Worm (Caenorhabditis elegans): ENCODE results near the gene srg-62.

Gene srg-62

DNA sequence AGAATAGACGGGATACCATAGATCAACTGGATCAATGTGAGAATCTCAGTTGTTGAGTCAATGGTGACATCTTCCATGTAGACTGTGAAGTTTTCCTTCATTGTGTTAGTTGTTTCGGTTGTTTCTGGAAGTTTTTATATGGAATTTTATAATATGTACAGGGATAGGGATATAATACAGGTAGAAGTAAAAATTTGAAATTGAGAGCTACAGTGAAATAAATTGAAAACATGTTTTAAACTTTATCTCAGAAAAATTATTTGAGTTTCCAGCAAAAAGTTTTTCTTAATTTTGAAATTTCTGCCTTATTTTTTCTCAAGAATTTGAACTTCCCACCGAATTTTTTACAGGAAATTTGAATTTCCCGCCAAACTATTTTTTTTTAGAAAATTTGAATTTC lies at the start of gene srg-62:
TSS of gene srg-62 (minus strand) at position 101 of the 400 bp plus-strand sequence.
- TF ChIP-seq ztf-29 (GFP tag; IDR thresholded peaks at IDR 0.05) (no peak), tab-1 (GFP tag; IDR thresholded peaks at IDR 0.05) (no peak), ref-1 (GFP tag; conservative IDR thresholded peaks at IDR 0.05) (no peak)

DNA sequence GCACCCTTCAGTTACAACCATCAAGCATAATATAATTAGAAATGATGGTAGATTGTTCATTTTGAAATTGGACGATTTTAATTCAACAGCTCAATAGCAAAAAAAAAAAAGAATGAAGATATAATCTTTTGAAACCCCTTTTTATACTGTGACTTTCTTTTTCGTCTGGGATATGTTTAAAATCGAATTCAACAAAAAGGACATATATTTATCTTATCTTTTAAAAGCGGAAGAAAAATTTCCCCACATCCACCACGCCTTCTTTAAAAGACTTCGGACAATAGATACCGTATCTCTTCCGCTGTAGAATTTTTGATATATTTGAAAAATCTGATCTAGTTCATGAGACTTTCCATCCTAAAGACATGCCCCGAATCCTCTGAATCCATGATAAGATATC lies 38.6 kb upstream of the srg-62 start, which contains the start of gene R05D8.11:
TSS of gene R05D8.11 (minus strand) at position 101 of the 400 bp plus-strand sequence.
- TF ChIP-seq cog-1 (tag; optimal IDR thresholded peaks at IDR 0.05) (no peak), T22C8.4 (GFP tag; IDR thresholded peaks at IDR 0.05) (no peak), ref-1 (GFP tag; conservative IDR thresholded peaks at IDR 0.05) (no peak)

DNA sequence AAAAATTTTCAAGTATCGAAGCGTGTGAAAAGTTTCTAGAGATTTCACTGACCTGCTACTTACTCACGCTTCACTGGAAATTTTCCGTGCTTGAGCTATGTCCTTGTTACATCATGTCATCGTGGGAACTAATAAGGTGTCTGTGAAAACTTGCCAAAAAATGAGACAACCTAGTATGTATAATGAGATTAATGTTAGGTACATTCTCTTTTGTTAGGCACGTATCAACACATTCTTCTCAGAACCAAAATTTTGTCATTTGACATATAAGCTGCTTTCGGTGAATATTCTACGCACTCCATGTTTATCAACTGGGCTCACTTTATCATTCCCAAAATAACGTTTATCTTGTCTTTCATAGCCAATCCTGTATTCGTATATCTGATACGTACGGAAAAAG lies 31.8 kb upstream of the srg-62 start, which contains the start of gene srj-18:
TSS of gene srj-18 (plus strand) at position 301 of the 400 bp plus-strand sequence.
- TF ChIP-seq ztf-23 (GFP tag; IDR thresholded peaks at IDR 0.05) (no peak), klf-2 (GFP tag; conservative IDR thresholded peaks at IDR 0.05) (no peak), ztf-29 (GFP tag; IDR thresholded peaks at IDR 0.05) (no peak), med-1 (GFP tag; optimal IDR thresholded peaks at IDR 0.05; ENCODE audit: insufficient read depth) (no peak), cog-1 (tag; optimal IDR thresholded peaks at IDR 0.05) (no peak), T22C8.4 (GFP tag; IDR thresholded peaks at IDR 0.05) (no peak), tab-1 (GFP tag; IDR thresholded peaks at IDR 0.05) (no peak), ref-1 (GFP tag; conservative IDR thresholded peaks at IDR 0.05) (no peak), flt-1 (GFP tag; IDR thresholded peaks at IDR 0.05) (no peak)

DNA sequence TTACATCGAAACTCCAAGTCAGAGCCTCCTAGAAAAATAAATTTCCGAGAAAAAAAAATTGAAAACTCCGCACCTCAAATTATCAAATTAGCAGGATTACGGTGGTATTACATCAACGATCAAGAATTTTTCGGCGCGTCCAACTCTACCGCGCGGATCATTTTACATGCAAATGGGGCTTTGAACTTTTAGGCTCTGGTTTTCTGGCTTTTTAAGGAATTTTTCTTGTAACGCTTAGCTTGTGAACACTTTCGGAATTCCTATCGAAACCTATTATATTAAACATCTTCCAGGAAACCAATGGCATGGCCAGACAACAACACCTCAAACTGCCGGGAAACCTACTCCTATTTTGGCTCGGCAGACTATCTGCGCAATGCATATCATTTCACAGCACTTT lies 29.4 kb upstream of the srg-62 start, which contains the start of gene srh-56:
TSS of gene srh-56 (plus strand) at position 301 of the 400 bp plus-strand sequence.
- no peak for TF ChIP-seq cog-1 (tag; optimal IDR thresholded peaks at IDR 0.05)
- no peak for TF ChIP-seq tab-1 (GFP tag; IDR thresholded peaks at IDR 0.05)
- TF ChIP-seq ztf-29 (GFP tag; IDR thresholded peaks at IDR 0.05), result no peak
- no peak for TF ChIP-seq med-1 (GFP tag; optimal IDR thresholded peaks at IDR 0.05; ENCODE audit: insufficient read depth)
- TF ChIP-seq ztf-23 (GFP tag; IDR thresholded peaks at IDR 0.05), result no peak
- no peak for TF ChIP-seq klf-2 (GFP tag; conservative IDR thresholded peaks at IDR 0.05)
- no peak for TF ChIP-seq T22C8.4 (GFP tag; IDR thresholded peaks at IDR 0.05)
- no peak for TF ChIP-seq ref-1 (GFP tag; conservative IDR thresholded peaks at IDR 0.05)
- TF ChIP-seq flt-1 (GFP tag; IDR thresholded peaks at IDR 0.05), result no peak

DNA sequence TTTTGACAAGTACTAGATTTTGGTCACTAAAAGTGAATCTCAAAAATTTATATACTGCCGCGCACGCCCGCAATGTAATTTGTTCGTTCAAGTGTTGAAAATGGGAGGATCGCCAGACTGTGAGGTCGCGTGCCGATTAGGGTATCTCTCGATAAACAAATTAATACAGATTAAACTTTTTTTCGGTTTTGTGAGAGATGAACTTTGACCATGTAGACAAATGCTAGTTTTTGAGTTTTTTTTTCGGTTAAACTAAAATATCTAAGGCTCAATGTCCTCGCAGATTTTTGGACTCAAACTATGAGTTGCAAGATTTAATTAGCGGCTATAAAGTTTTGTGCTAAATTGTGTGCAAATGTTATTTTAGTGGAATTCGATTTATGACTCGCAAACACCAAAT lies 27.6 kb upstream of the srg-62 start, which contains the start of gene dhs-15:
TSS of gene dhs-15 (minus strand) at position 101 of the 400 bp plus-strand sequence.
- no peak for TF ChIP-seq med-1 (GFP tag; optimal IDR thresholded peaks at IDR 0.05; ENCODE audit: insufficient read depth)
- TF ChIP-seq klf-2 (GFP tag; conservative IDR thresholded peaks at IDR 0.05), result no peak
- no peak for TF ChIP-seq ref-1 (GFP tag; conservative IDR thresholded peaks at IDR 0.05)
- TF ChIP-seq tab-1 (GFP tag; IDR thresholded peaks at IDR 0.05), result no peak
- TF ChIP-seq flt-1 (GFP tag; IDR thresholded peaks at IDR 0.05), result no peak
- no peak for TF ChIP-seq ztf-23 (GFP tag; IDR thresholded peaks at IDR 0.05)
- no peak for TF ChIP-seq T22C8.4 (GFP tag; IDR thresholded peaks at IDR 0.05)
- no peak for TF ChIP-seq cog-1 (tag; optimal IDR thresholded peaks at IDR 0.05)
- TF ChIP-seq ztf-29 (GFP tag; IDR thresholded peaks at IDR 0.05), result no peak

DNA sequence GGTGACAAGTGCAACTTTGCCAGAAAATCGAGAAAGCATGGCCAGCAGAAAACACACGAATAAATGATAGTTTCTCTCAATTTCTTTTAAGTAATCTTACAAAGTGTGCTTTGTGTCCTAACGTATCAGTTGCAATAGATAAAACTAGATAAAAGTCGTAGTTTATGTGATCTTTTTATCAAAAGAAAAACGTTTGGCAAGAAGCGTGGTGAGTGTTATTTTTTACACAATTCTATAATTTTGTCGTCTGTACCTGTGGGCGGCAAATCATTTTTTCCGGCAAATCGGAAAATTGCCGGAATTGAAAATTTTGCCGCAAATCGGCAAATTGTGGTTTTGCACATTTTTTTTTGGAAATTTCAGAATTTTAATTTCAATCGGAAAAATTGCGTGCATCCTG lies 25.3 kb upstream of the srg-62 start, which contains the start of gene R05D8.9:
TSS of gene R05D8.9 (minus strand) at position 101 of the 400 bp plus-strand sequence.
- TF ChIP-seq cog-1 (tag; optimal IDR thresholded peaks at IDR 0.05) (no peak), med-1 (GFP tag; optimal IDR thresholded peaks at IDR 0.05; ENCODE audit: insufficient read depth) (no peak), ztf-23 (GFP tag; IDR thresholded peaks at IDR 0.05) (no peak), T22C8.4 (GFP tag; IDR thresholded peaks at IDR 0.05) (no peak), ref-1 (GFP tag; conservative IDR thresholded peaks at IDR 0.05) (no peak)

DNA sequence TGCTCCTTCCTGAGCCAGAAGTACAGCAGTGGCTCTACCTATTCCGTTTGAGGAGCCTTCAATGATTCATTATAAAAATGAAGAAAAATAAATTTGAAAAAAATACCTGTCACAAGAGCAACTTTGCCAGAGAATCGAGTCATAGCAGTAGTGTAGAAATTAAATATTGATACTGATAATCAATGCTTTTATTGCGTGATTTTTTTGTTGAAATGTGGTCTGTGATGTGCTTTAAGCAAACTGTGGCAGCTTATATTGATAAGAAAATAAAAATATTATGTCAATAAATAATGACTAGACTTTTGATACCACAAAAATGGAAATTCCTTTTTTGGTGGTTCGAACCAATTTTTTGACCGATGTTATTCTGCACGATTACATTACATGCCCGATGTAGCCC lies 22.9 kb upstream of the srg-62 start, which contains the start of gene dhs-14:
TSS of gene dhs-14 (minus strand) at position 149 of the 400 bp plus-strand sequence.
- TF ChIP-seq ref-1 (GFP tag; conservative IDR thresholded peaks at IDR 0.05) (no peak), T22C8.4 (GFP tag; IDR thresholded peaks at IDR 0.05) (no peak), flt-1 (GFP tag; IDR thresholded peaks at IDR 0.05) (no peak), tab-1 (GFP tag; IDR thresholded peaks at IDR 0.05) (no peak), cog-1 (tag; optimal IDR thresholded peaks at IDR 0.05) (no peak), klf-2 (GFP tag; conservative IDR thresholded peaks at IDR 0.05) (no peak), ztf-29 (GFP tag; IDR thresholded peaks at IDR 0.05) (no peak), med-1 (GFP tag; optimal IDR thresholded peaks at IDR 0.05; ENCODE audit: insufficient read depth) (no peak), ztf-23 (GFP tag; IDR thresholded peaks at IDR 0.05) (no peak)

DNA sequence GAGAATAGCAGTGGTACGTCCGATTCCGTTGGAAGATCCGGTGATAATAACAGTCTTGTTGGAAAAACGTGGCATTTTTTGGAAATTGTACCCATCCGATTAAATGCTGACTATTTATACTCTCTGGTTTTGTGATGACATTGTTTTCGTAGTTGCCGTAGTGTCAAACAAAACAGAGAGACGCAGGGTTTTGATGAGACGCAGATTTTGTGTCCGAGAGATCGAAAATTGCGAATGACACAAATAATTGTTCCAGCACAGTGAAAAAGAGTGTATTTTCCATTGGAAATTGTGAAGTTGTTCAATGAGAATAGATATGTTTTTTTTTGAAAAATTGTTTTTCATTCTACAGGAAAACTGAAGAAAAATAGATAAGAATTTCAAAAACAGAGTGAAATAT lies 20.9 kb upstream of the srg-62 start, which contains the start of gene R05D8.7:
TSS of gene R05D8.7 (minus strand) at position 104 of the 400 bp plus-strand sequence.
- TF ChIP-seq tab-1 (GFP tag; IDR thresholded peaks at IDR 0.05), result no peak

DNA sequence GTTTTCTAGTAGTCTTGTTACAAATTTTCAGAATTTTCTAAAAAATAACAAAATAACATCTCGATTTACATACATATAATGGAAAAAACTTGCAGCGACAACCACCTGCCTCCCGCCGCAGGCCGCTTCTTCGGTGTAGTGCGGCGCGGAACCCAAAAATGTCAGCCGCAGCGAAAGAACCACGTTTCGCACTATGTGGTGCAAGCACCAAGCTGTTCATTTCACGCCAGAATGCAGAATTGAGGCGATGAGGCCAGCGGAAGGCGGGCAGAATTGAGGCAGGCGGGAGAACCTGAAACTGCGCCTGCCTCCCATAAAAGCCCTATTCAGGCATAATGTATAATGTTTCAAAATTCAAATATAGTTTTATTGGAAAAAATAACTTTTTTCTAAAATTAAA lies 19.3 kb upstream of the srg-62 start:
- TF ChIP-seq flt-1 (GFP tag; IDR thresholded peaks at IDR 0.05) (no peak), klf-2 (GFP tag; conservative IDR thresholded peaks at IDR 0.05) (no peak), ztf-29 (GFP tag; IDR thresholded peaks at IDR 0.05) (no peak), ref-1 (GFP tag; conservative IDR thresholded peaks at IDR 0.05) (no peak), ztf-23 (GFP tag; IDR thresholded peaks at IDR 0.05) (no peak), cog-1 (tag; optimal IDR thresholded peaks at IDR 0.05) (no peak)

DNA sequence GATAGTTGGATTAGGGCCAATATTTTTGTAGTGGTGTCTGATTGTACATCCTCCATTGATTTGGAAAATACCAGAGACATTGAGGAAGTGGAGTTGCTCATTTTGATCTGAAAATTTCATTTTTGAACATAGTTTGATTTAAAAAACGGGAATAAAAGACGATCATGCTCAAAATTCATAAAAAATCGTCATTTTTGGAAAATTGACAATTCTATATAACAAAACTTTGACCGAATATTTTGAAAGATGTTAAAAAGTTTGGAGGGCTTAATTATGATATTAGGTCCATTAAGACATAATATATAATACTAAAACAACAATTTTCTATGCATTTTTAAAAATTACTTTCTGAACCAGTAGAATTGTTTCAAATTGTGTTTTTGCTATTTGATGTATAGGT lies 17.3 kb upstream of the srg-62 start, which contains the start of gene srg-58:
TSS of gene srg-58 (minus strand) at position 101 of the 400 bp plus-strand sequence.
- TF ChIP-seq tab-1 (GFP tag; IDR thresholded peaks at IDR 0.05), result no peak
- no peak for TF ChIP-seq ztf-23 (GFP tag; IDR thresholded peaks at IDR 0.05)
- TF ChIP-seq ref-1 (GFP tag; conservative IDR thresholded peaks at IDR 0.05), result no peak
- TF ChIP-seq cog-1 (tag; optimal IDR thresholded peaks at IDR 0.05), result no peak
- no peak for TF ChIP-seq flt-1 (GFP tag; IDR thresholded peaks at IDR 0.05)
- no peak for TF ChIP-seq ztf-29 (GFP tag; IDR thresholded peaks at IDR 0.05)
- no peak for TF ChIP-seq klf-2 (GFP tag; conservative IDR thresholded peaks at IDR 0.05)
- TF ChIP-seq T22C8.4 (GFP tag; IDR thresholded peaks at IDR 0.05), result no peak
- TF ChIP-seq med-1 (GFP tag; optimal IDR thresholded peaks at IDR 0.05; ENCODE audit: insufficient read depth), result no peak

All from whole organism, midembryonic.